Worm (Caenorhabditis elegans) whole organism, late embryonic: ENCODE data around the gene Y81G3A.1.

Experiments used
- K09A11.1 ChIP-seq: sonication (generic microtip); optimal IDR thresholded peaks from 2 replicates; lab custom pipeline; 2017; ENCODE audit warnings: antibody characterized with exemption, mild to moderate bottlenecking, missing genetic modification characterization, missing compliant biosample characterization; ENCODE audit not compliant: insufficient read depth
- ahr-1 ChIP-seq: sonication (generic microtip); optimal IDR thresholded peaks from 2 replicates; lab custom pipeline; 2016; ENCODE audit warnings: missing genetic modification characterization, missing compliant biosample characterization
- ama-1 ChIP-seq: fragments of 150-350 bp; optimal IDR thresholded peaks from 2 replicates; lab custom pipeline; 2014
- ceh-14 ChIP-seq: sonication (generic microtip); optimal IDR thresholded peaks from 2 replicates; lab custom pipeline; 2016; ENCODE audit warnings: missing genotype, missing genetic modification characterization, missing compliant biosample characterization
- ceh-18 ChIP-seq: sonication (generic microtip); optimal IDR thresholded peaks from 2 replicates; lab custom pipeline; 2016; ENCODE audit warnings: missing genetic modification characterization, missing compliant biosample characterization
- ceh-19 ChIP-seq: fragments of 200-800 bp; sonication (Bioruptor generic); optimal IDR thresholded peaks from 2 replicates; lab custom pipeline; 2018; ENCODE audit warnings: mild to moderate bottlenecking, missing genetic modification characterization, missing compliant biosample characterization
- ceh-2 ChIP-seq: sonication (generic microtip); optimal IDR thresholded peaks from 2 replicates; lab custom pipeline; 2016; ENCODE audit warnings: missing genotype, missing genetic modification characterization, missing compliant biosample characterization
- ceh-22 ChIP-seq: sonication (generic microtip); optimal IDR thresholded peaks from 2 replicates; lab custom pipeline; 2017; ENCODE audit warnings: missing biosample characterization, missing genetic modification characterization
- ceh-24 ChIP-seq: sonication (generic microtip); optimal IDR thresholded peaks from 2 replicates; lab custom pipeline; 2016; ENCODE audit warnings: mild to moderate bottlenecking, missing genetic modification characterization, missing compliant biosample characterization
- ceh-30 ChIP-seq: fragments of 150-350 bp; optimal IDR thresholded peaks from 2 replicates; lab custom pipeline; 2014; ENCODE audit warnings: missing biosample characterization, missing genetic modification characterization
- ceh-34 ChIP-seq: sonication (generic microtip); optimal IDR thresholded peaks from 2 replicates; lab custom pipeline; 2016; ENCODE audit warnings: mild to moderate bottlenecking, missing genetic modification characterization, missing compliant biosample characterization
- ceh-45 ChIP-seq: fragments of 200-800 bp; sonication (Bioruptor generic); IDR thresholded peaks from 2 replicates; pipeline ENCODE4 v1.3.6; 2022; ENCODE audit warnings: missing genetic modification reagents, missing genetic modification characterization, missing compliant biosample characterization
- ceh-6 ChIP-seq: fragments of 200-800 bp; sonication (Bioruptor generic); optimal IDR thresholded peaks from 2 replicates; lab custom pipeline; 2018; ENCODE audit warnings: mild to moderate bottlenecking, missing genetic modification characterization, missing compliant biosample characterization
- ceh-9 ChIP-seq: sonication (generic microtip); optimal IDR thresholded peaks from 2 replicates; lab custom pipeline; 2016; ENCODE audit warnings: mild to moderate bottlenecking, missing genetic modification characterization, inconsistent platforms, missing compliant biosample characterization
- che-1 ChIP-seq: sonication (generic microtip); optimal IDR thresholded peaks from 2 replicates; lab custom pipeline; 2016; ENCODE audit warnings: mild to moderate bottlenecking, missing genetic modification characterization, missing compliant biosample characterization
- dve-1 ChIP-seq: sonication (generic microtip); optimal IDR thresholded peaks from 2 replicates; lab custom pipeline; 2017; ENCODE audit warnings: antibody characterized with exemption, mild to moderate bottlenecking, missing genetic modification characterization, missing compliant biosample characterization
- elt-2 ChIP-seq: sonication (generic microtip); optimal IDR thresholded peaks from 2 replicates; lab custom pipeline; 2016; ENCODE audit warnings: missing genetic modification reagents, missing genetic modification characterization, missing compliant biosample characterization
- elt-4 ChIP-seq: sonication (generic microtip); optimal IDR thresholded peaks from 2 replicates; lab custom pipeline; 2016; ENCODE audit warnings: missing genetic modification characterization, missing compliant biosample characterization
- ets-4 ChIP-seq: sonication (generic microtip); optimal IDR thresholded peaks from 2 replicates; lab custom pipeline; 2016; ENCODE audit warnings: missing genetic modification characterization, missing compliant biosample characterization
- eyg-1 ChIP-seq: sonication (generic microtip); optimal IDR thresholded peaks from 2 replicates; lab custom pipeline; 2016; ENCODE audit warnings: missing genotype, missing genetic modification characterization, missing compliant biosample characterization
- fax-1 ChIP-seq: sonication (generic microtip); optimal IDR thresholded peaks from 2 replicates; lab custom pipeline; 2016; ENCODE audit warnings: missing genotype, missing genetic modification characterization, missing compliant biosample characterization
- fkh-10 ChIP-seq: fragments of 150-350 bp; optimal IDR thresholded peaks from 2 replicates; lab custom pipeline; 2014; ENCODE audit warnings: missing biosample characterization, missing genetic modification reagents, missing genetic modification characterization
- gmeb-2 ChIP-seq: sonication (generic microtip); optimal IDR thresholded peaks from 2 replicates; lab custom pipeline; 2016; ENCODE audit warnings: missing genetic modification characterization, inconsistent platforms, missing compliant biosample characterization
- hlh-15 ChIP-seq: sonication (generic microtip); optimal IDR thresholded peaks from 2 replicates; lab custom pipeline; 2016; ENCODE audit warnings: missing genetic modification characterization, missing compliant biosample characterization
- hlh-6 ChIP-seq: sonication (generic microtip); optimal IDR thresholded peaks from 2 replicates; lab custom pipeline; 2016; ENCODE audit warnings: missing genotype, missing genetic modification characterization, missing compliant biosample characterization
- lim-6 ChIP-seq: sonication (generic microtip); optimal IDR thresholded peaks from 2 replicates; lab custom pipeline; 2016; ENCODE audit warnings: missing genetic modification characterization, missing compliant biosample characterization
- madf-2 ChIP-seq: sonication (generic microtip); optimal IDR thresholded peaks from 2 replicates; lab custom pipeline; 2017; ENCODE audit warnings: missing genetic modification characterization, missing compliant biosample characterization
- nhr-232 ChIP-seq: sonication (generic microtip); optimal IDR thresholded peaks from 2 replicates; lab custom pipeline; 2016; ENCODE audit warnings: missing genetic modification characterization, missing compliant biosample characterization
- npax-4 ChIP-seq: sonication (generic microtip); optimal IDR thresholded peaks from 2 replicates; lab custom pipeline; 2016; ENCODE audit warnings: missing genetic modification characterization, missing compliant biosample characterization
- odd-2 ChIP-seq: sonication (generic microtip); optimal IDR thresholded peaks from 2 replicates; lab custom pipeline; 2017; ENCODE audit warnings: antibody characterized with exemption, mild to moderate bottlenecking, missing genetic modification characterization, missing compliant biosample characterization
- pag-3 ChIP-seq: sonication (generic microtip); optimal IDR thresholded peaks from 2 replicates; lab custom pipeline; 2016; ENCODE audit warnings: missing compliant biosample characterization, missing genetic modification characterization, borderline replicate concordance
- pat-9 ChIP-seq: fragments of 200-800 bp; sonication (Bioruptor generic); optimal IDR thresholded peaks from 2 replicates; lab custom pipeline; 2018; ENCODE audit warnings: mild to moderate bottlenecking, missing genetic modification characterization, moderate library complexity, missing compliant biosample characterization
- pax-1 ChIP-seq: fragments of 150-350 bp; optimal IDR thresholded peaks from 2 replicates; lab custom pipeline; 2014; ENCODE audit warnings: missing biosample characterization, missing genetic modification characterization
- pha-2 ChIP-seq: sonication (generic microtip); optimal IDR thresholded peaks from 2 replicates; lab custom pipeline; 2017; ENCODE audit warnings: mild to moderate bottlenecking, missing genetic modification characterization, missing compliant biosample characterization
- pha-4 ChIP-seq: fragments of 150-350 bp; optimal IDR thresholded peaks from 2 replicates; lab custom pipeline; 2018; ENCODE audit warnings: missing biosample characterization, missing genetic modification reagents, missing genetic modification characterization
- pqm-1 ChIP-seq: sonication (generic microtip); optimal IDR thresholded peaks from 2 replicates; lab custom pipeline; 2016; ENCODE audit warnings: missing genetic modification characterization, missing compliant biosample characterization
- rnt-1 ChIP-seq: sonication (generic microtip); optimal IDR thresholded peaks from 2 replicates; lab custom pipeline; 2016; ENCODE audit warnings: missing genetic modification characterization, missing compliant biosample characterization
- sdc-2 ChIP-seq: sonication (generic microtip); optimal IDR thresholded peaks from 2 replicates; lab custom pipeline; 2016; ENCODE audit warnings: missing genotype, missing genetic modification characterization, missing compliant biosample characterization
- sox-4 ChIP-seq: sonication (generic microtip); optimal IDR thresholded peaks from 2 replicates; lab custom pipeline; 2017; ENCODE audit warnings: mild to moderate bottlenecking, missing genetic modification characterization, inconsistent platforms, missing compliant biosample characterization
- syd-9 ChIP-seq: sonication (generic microtip); optimal IDR thresholded peaks from 2 replicates; lab custom pipeline; 2016; ENCODE audit warnings: mild to moderate bottlenecking, missing genetic modification characterization, moderate library complexity, missing compliant biosample characterization
- tbx-2 ChIP-seq: sonication (generic microtip); optimal IDR thresholded peaks from 2 replicates; lab custom pipeline; 2016; ENCODE audit warnings: missing genetic modification characterization, missing compliant biosample characterization
- ttx-3 ChIP-seq: sonication (generic microtip); optimal IDR thresholded peaks from 2 replicates; lab custom pipeline; 2016; ENCODE audit warnings: missing genetic modification reagents, missing genetic modification characterization, missing compliant biosample characterization
- unc-42 ChIP-seq: sonication (generic microtip); optimal IDR thresholded peaks from 2 replicates; lab custom pipeline; 2016; ENCODE audit warnings: missing genotype, missing genetic modification characterization, missing compliant biosample characterization
- unc-55 ChIP-seq: sonication (generic microtip); optimal IDR thresholded peaks from 2 replicates; lab custom pipeline; 2017; ENCODE audit warnings: missing biosample characterization, missing genetic modification reagents, missing genetic modification characterization
- unc-86 ChIP-seq: sonication (generic microtip); optimal IDR thresholded peaks from 2 replicates; lab custom pipeline; 2016; ENCODE audit warnings: missing genetic modification characterization, missing compliant biosample characterization
- zip-5 ChIP-seq: sonication (generic microtip); optimal IDR thresholded peaks from 2 replicates; lab custom pipeline; 2016; ENCODE audit warnings: missing genetic modification characterization, missing compliant biosample characterization
- ztf-16 ChIP-seq: sonication (generic microtip); optimal IDR thresholded peaks from 2 replicates; lab custom pipeline; 2017; ENCODE audit warnings: missing genetic modification characterization, missing compliant biosample characterization

Gene Y81G3A.1

DNA sequence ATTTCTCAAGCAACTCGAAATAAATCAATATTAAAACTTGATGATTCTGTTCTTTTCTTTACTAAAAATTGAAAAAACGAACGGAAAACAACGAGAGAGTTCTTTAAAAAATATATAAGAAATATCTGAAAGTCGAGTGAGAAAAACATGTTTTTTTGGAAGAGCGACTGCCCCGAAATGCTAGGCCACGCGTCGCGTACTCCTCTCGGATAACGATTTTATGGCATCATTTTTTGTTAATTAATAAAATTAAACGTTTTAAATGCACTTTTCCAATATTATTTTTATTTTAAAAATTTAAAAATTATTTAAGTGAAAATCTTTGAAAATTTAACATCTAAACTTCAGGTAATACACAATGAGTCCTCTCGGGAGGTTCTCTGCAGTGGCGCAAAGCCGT, 33.4 kb upstream of the Y81G3A.1 start, which contains the start of gene gfm-1 (continued):
- TF ChIP-seq ceh-2 (tag; lab: Kevin White, UChicago) (peak; percentile 84), rnt-1 (tag; lab: Kevin White, UChicago) (peak; percentile 26), pat-9 (tag; lab: Kevin White, UChicago) (no peak), sdc-2 (peak; percentile 29), gmeb-2 (tag; lab: Kevin White, UChicago) (no peak), unc-86 (tag; lab: Kevin White, UChicago) (peak; percentile 5), ceh-9 (no peak), syd-9 (tag; lab: Kevin White, UChicago) (no peak), elt-2 (tag; lab: Kevin White, UChicago) (peak; percentile 63), lim-6 (peak; percentile 13), hlh-6 (tag; lab: Kevin White, UChicago) (no peak), odd-2 (tag; lab: Kevin White, UChicago) (no peak), pqm-1 (no peak), ceh-19 (GFP tag; lab: Kevin White, UChicago) (no peak), ahr-1 (tag; lab: Kevin White, UChicago) (peak; percentile 36), ztf-16 (no peak), zip-5 (tag; lab: Kevin White, UChicago) (peak; percentile 86), che-1 (tag; lab: Kevin White, UChicago) (no peak), ttx-3 (tag; lab: Kevin White, UChicago) (peak; percentile 25), fkh-10 (GFP tag; lab: Kevin White, UChicago) (no peak), ceh-22 (no peak), hlh-15 (peak; percentile 25), dve-1 (no peak), unc-55 (GFP tag; lab: Kevin White, UChicago) (no peak), ceh-34 (peak; percentile 14), fax-1 (tag; lab: Kevin White, UChicago) (peak; percentile 53), pag-3 (tag; lab: Kevin White, UChicago) (no peak), K09A11.1 (tag; lab: Kevin White, UChicago) (no peak), pha-4 (tag; lab: Kevin White, UChicago) (no peak), ceh-14 (tag; lab: Kevin White, UChicago) (peak; percentile 41), ceh-18 (tag; lab: Kevin White, UChicago) (no peak), ets-4 (tag; lab: Kevin White, UChicago) (peak; percentile 67), pha-2 (tag; lab: Kevin White, UChicago) (peak; percentile 27), ceh-6 (GFP tag; lab: Kevin White, UChicago) (no peak), ceh-30 (tag; lab: Kevin White, UChicago) (no peak), ceh-24 (tag; lab: Kevin White, UChicago) (no peak), unc-42 (peak; percentile 41), npax-4 (tag; lab: Kevin White, UChicago) (no peak), madf-2 (no peak), tbx-2 (tag; lab: Kevin White, UChicago) (peak; percentile 85), ama-1 (lab: Kevin White, UChicago) (no peak), ceh-45 (GFP tag; lab: Robert Waterston, UW) (no peak), pax-1 (tag; lab: Kevin White, UChicago) (no peak), sox-4 (tag; lab: Kevin White, UChicago) (no peak), nhr-232 (tag; lab: Kevin White, UChicago) (no peak), elt-4 (no peak), eyg-1 (no peak)
